Worm (Caenorhabditis elegans) whole organism, L4 larva: ENCODE results near the gene Y55D9A.2.

Experiments
- daf-8 ChIP-seq: fragments of 200-800 bp; sonication (Bioruptor generic); IDR thresholded peaks from 2 replicates; pipeline ENCODE4 v1.3.6; 2022; ENCODE audit warnings: missing genetic modification characterization, missing compliant biosample characterization
- fkh-10 ChIP-seq: fragments of 150-350 bp; optimal IDR thresholded peaks from 2 replicates; lab custom pipeline; 2014; ENCODE audit warnings: missing biosample characterization, missing genetic modification reagents, missing genetic modification characterization
- jun-1 ChIP-seq: fragments of 150-350 bp; optimal IDR thresholded peaks from 2 replicates; lab custom pipeline; 2014; ENCODE audit warnings: missing biosample characterization, missing genetic modification reagents, missing genetic modification characterization
- lin-13 ChIP-seq: fragments of 150-350 bp; optimal IDR thresholded peaks from 2 replicates; lab custom pipeline; 2014; ENCODE audit warnings: missing biosample characterization, missing genetic modification reagents, missing genetic modification characterization
- mep-1 ChIP-seq: fragments of 150-350 bp; sonication (generic microtip); optimal IDR thresholded peaks from 3 replicates; lab custom pipeline; 2014; ENCODE audit warnings: missing biosample characterization, missing genetic modification characterization
- nhr-11 ChIP-seq: fragments of 150-350 bp; optimal IDR thresholded peaks from 2 replicates; lab custom pipeline; 2014; ENCODE audit warnings: missing biosample characterization, missing genetic modification characterization
- pha-4 ChIP-seq, 2 experiments: fragments of 150-350 bp in 1 of 2; fragments of 200-800 bp in 1 of 2; sonication (Bioruptor generic) in 1 of 2; IDR thresholded peaks in 1 of 2; optimal IDR thresholded peaks in 1 of 2; 2 replicates each; pipeline versions ENCODE4 v1.3.6 to Lab custom; 2014 to 2022; ENCODE audit warnings: missing genetic modification characterization in 2 of 2, missing genetic modification reagents in 2 of 2, missing biosample characterization in 1 of 2, missing compliant biosample characterization in 1 of 2
- pqm-1 ChIP-seq: sonication (generic microtip); optimal IDR thresholded peaks from 2 replicates; lab custom pipeline; 2017; ENCODE audit warnings: missing biosample characterization, missing genetic modification characterization
- skn-1 ChIP-seq: fragments of 150-350 bp; optimal IDR thresholded peaks from 2 replicates; lab custom pipeline; 2014; ENCODE audit warnings: missing biosample characterization, missing genetic modification characterization
- snpc-4 ChIP-seq: fragments of 150-350 bp; optimal IDR thresholded peaks from 2 replicates; lab custom pipeline; 2014; ENCODE audit warnings: missing biosample characterization, missing genetic modification characterization
- unc-39 ChIP-seq: sonication (generic microtip); optimal IDR thresholded peaks from 2 replicates; lab custom pipeline; 2017; ENCODE audit warnings: missing biosample characterization, missing genetic modification characterization

ce11 chrIV:12571047-12571446 is 34.2 kb downstream of the Y55D9A.2 start, which contains the start of gene K08E7.4:
- TF ChIP-seq lin-13 (GFP tag; lab: Kevin White, UChicago) (no peak), unc-39 (tag; lab: Kevin White, UChicago) (no peak), fkh-10 (GFP tag; lab: Kevin White, UChicago) (no peak), mep-1 (tag; lab: Kevin White, UChicago) (no peak), daf-8 (no peak), jun-1 (tag; lab: Kevin White, UChicago) (no peak), nhr-11 (tag; lab: Kevin White, UChicago) (no peak), snpc-4 (tag; lab: Kevin White, UChicago) (no peak), pha-4 (GFP tag; IDR thresholded peaks at IDR 0.05; lab: Robert Waterston, UW) (no peak), pha-4 (tag; optimal IDR thresholded peaks at IDR 0.05; lab: Kevin White, UChicago) (no peak), pqm-1 (tag; lab: Kevin White, UChicago) (no peak), skn-1 (tag; lab: Kevin White, UChicago) (no peak)
